Worm (Caenorhabditis elegans) whole organism, L4/young adult: Measurements from ENCODE around the gene F13H10.3.

ENCODE experiments used
- W03F9.2 ChIP-seq: fragments of 150-350 bp; optimal IDR thresholded peaks from 2 replicates; lab custom pipeline; 2014; ENCODE audit warnings: missing biosample characterization, missing genetic modification characterization
- dao-5 ChIP-seq: sonication (generic microtip); optimal IDR thresholded peaks from 2 replicates; lab custom pipeline; 2016; ENCODE audit warnings: missing genotype, missing genetic modification characterization, moderate library complexity, missing compliant biosample characterization
- him-1 ChIP-seq: sonication (generic microtip); optimal IDR thresholded peaks from 2 replicates; lab custom pipeline; 2016; ENCODE audit warnings: missing genotype, missing genetic modification reagents, missing genetic modification characterization, missing compliant biosample characterization

Gene F13H10.3

DNA sequence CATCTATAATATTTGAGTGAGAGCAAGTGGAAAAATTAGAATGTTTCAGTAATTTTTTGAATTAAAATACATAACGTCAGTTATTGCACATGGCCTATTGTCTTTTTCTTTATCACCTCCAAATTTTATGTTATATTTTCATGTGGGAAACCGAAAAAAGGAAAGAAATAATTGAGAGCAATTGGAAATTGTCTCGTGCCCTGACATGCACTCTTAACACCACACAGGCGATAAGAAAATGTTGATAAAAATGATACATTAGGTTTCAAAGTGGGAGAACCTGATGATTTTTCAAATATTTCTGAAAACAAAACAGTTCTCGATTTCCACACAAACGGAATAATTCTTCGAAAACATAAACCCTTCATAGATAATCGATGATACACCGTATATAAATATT is at the start of gene F13H10.3:
TSS of gene F13H10.3 (minus strand) at position 73 of the 400 bp plus-strand sequence.
- TF ChIP-seq dao-5 (tag; lab: Kevin White, UChicago) (no peak), W03F9.2 (tag; lab: Kevin White, UChicago) (no peak), him-1 (tag; lab: Kevin White, UChicago) (no peak)

DNA sequence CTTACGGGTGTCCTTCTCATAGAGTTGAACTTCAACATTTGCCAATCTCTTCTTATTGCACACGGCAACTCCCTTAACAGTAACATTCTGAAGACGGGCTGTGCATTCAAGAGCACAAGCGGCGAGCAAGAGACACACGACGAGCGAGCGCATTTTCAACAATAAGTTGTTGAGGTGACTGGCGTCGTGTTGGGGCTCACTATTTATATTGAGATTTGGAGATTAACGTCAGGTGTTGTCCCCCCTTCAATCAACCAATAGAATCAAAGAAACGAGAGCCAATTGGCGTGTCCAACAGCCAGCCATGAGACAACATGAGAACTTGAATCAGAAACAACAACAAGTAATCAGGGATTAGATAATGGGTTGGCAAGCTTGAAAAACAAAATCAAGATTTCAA is 48.2 kb upstream of the F13H10.3 start, which contains the start of gene ttr-16:
TSS of gene ttr-16 (minus strand) at position 176 of the 400 bp plus-strand sequence.
- TF ChIP-seq him-1 (tag; lab: Kevin White, UChicago) (no peak), W03F9.2 (tag; lab: Kevin White, UChicago) (no peak), dao-5 (tag; lab: Kevin White, UChicago) (no peak)

DNA sequence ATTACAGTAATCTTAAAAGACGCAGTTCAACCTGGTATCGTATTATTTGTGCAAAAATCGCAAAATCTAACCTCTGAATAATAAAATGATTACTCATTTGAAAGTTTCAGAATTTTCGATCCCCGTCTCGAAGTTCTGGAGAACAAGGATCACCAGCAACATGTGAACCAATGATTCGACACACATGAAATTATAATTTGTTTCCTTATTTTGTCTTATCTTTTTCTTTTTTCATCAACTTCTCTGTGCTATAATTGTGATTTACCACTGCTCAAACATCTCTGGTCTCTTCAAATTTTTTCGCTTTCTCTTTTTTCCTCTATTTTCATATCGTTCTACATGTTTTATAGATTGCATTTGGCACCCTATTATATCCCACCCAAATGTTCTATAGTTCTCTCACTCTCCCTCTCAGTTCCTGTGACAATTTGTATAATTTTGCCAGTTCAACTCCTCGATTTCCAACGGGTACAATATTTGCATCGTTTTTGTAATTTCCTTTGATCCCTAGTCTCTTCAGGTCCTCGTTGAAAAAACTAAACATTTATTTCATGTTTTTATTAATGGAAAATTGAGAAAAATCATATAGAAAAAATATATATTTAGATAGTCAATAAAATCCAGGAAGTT is 47.3 kb upstream of the F13H10.3 start:
- TF ChIP-seq him-1 (tag; lab: Kevin White, UChicago) (no peak), dao-5 (tag; lab: Kevin White, UChicago) (no peak), W03F9.2 (tag; lab: Kevin White, UChicago) (no peak)

DNA sequence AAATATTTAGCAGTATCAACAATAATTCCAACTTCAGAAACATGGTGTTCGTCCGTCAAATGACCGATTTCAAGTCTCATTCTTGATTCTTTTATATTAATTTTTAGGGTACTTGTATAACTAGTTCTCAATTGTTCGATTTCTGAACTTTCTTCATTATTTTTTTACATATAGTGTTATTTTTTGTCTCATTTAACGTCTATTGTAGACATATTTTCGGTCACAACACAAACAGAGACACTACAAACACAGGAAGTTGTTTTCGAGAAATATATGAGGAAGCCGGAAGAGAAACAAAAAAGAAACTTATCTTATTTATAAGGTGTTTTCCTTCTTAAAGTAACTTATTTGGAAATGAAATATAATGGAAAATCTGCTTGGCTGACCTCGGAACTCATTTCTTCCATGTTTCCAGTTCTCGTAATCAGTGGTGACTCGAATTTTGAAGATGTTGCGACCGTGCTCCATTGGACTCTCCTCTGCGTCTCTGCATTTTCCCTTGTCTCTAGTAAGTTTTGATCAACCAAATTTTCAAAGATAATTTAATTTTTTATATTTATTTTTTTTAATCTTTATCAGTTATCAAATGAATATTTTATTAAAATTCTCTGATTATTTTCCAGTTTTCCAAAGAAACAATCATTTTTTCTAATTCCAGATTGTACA is 38.0 kb upstream of the F13H10.3 start, which contains the start of the genes F36H1.12 and lin-3:
TSS of gene F36H1.12 (minus strand) at position 51 of the 666 bp plus-strand sequence.
TSS of gene lin-3 (plus strand) at position 657 of the 666 bp plus-strand sequence.
- TF ChIP-seq him-1 (tag; lab: Kevin White, UChicago) (no peak), W03F9.2 (tag; lab: Kevin White, UChicago) (no peak), dao-5 (tag; lab: Kevin White, UChicago) (no peak)

DNA sequence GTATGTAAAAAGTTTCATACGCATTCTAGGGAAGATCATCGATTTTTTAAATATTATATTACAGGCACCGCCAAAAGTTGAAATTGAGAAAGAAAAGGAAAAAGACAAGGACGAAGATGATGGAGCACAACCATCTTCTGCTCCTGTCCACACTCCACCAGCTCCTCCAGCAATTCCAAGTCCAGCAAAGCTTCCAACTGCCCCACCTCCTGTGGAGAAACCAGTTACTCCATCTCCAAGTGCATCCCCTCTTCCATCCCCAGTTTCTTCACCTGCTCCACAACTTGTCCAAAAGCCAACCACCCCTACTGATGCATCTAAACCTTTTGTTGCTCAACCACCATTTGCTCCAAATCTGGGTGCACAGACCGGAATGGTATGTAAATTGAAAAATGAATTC is 36.2 kb upstream of the F13H10.3 start:
- no peak for TF ChIP-seq him-1 (tag; lab: Kevin White, UChicago)
- no peak for TF ChIP-seq dao-5 (tag; lab: Kevin White, UChicago)
- TF ChIP-seq W03F9.2 (tag; lab: Kevin White, UChicago): no peak

DNA sequence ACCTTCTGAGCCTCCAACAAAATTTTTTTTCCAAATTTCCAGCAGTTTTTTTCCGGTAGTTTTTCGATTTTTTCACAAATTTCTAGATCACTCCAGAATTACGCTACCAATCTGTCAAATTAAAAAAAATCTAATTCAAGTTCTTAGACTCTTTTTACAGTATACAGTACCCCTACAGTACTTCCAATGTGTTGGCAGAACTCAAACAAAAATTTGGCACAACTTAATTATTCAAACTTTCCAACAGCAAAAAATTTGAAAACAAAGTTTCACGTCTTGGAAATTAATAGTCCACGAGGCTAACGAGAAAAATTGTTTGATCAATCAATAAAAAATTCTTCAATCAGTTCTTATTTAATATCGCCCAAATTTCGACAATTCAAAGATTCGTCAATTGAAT is 34.1 kb upstream of the F13H10.3 start, which contains the start of gene F36H1.3:
TSS of gene F36H1.3 (plus strand) at position 323 of the 400 bp plus-strand sequence.
- TF ChIP-seq W03F9.2 (tag; lab: Kevin White, UChicago): no peak
- no peak for TF ChIP-seq dao-5 (tag; lab: Kevin White, UChicago)
- no peak for TF ChIP-seq him-1 (tag; lab: Kevin White, UChicago)

DNA sequence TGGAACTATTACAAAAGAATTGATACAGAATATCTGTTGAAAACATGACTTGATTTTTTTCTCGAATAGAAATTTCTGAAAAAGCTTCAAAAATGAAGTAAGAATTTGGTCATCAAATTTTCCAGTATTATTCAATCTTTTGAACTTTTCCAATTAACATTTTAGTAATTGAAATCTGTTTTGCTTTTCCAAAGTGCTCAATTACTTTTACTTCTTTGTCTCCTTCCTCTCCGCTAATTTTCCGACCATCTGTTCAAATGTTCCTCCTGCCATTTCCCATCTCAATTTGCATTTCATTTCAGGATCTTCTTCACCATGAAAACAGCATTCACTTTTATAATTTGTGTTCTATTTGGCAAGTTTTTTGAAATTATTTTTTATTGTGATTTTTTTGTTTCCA is 33.1 kb upstream of the F13H10.3 start, which contains the start of gene F36H1.11:
TSS of gene F36H1.11 (plus strand) at position 301 of the 400 bp plus-strand sequence.
- TF ChIP-seq W03F9.2 (tag; lab: Kevin White, UChicago) (no peak), him-1 (tag; lab: Kevin White, UChicago) (no peak), dao-5 (tag; lab: Kevin White, UChicago) (no peak)

DNA sequence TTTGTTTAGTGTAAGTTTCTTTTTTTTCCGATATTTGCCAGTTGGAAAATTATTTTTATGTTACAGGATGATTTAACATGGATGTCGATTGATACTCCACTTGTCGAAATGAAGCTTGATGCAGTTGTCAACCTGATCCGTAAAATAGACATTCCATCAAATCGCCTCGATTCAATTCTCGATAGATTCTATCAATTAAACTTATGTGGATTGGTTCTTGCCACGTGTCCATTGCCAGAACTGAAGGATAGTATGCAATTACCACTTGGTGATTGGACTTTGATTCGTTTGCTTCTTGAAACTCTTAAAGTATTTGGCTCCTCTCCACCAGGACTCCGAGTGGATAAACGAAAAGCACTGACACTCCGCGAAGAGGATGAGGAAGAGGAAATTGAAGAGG is 28.6 kb upstream of the F13H10.3 start:
- TF ChIP-seq W03F9.2 (tag; lab: Kevin White, UChicago) (no peak), dao-5 (tag; lab: Kevin White, UChicago) (no peak), him-1 (tag; lab: Kevin White, UChicago) (no peak)

DNA sequence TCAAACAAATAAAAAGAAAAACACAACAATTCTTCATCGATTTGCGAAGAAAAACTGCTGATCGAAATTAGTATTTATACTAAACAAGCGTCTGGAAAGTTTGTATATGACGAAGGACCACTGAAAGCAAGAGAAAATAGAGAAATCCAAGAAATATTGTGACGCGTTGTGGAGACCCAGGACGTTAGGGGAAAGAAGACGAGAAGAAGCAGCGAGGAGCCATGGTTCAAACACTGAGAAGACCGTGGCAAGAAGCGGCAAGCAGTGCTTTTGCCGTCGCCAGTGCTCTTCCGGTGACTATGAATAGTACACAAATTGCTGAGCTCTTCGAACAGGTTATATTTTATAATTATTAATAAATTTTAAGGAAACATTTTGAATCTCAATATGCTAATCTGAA is 22.9 kb upstream of the F13H10.3 start:
- TF ChIP-seq W03F9.2 (tag; lab: Kevin White, UChicago) (no peak), him-1 (tag; lab: Kevin White, UChicago) (no peak), dao-5 (tag; lab: Kevin White, UChicago) (no peak)

DNA sequence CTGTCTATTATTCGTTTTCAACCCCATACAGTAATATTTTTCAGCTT is 22.7 kb upstream of the F13H10.3 start, which contains the start of gene kdin-1:
TSS of gene kdin-1 (plus strand) at position 38 of the 47 bp plus-strand sequence.
- TF ChIP-seq dao-5 (tag; lab: Kevin White, UChicago): no peak
- no peak for TF ChIP-seq him-1 (tag; lab: Kevin White, UChicago)
- no peak for TF ChIP-seq W03F9.2 (tag; lab: Kevin White, UChicago)

DNA sequence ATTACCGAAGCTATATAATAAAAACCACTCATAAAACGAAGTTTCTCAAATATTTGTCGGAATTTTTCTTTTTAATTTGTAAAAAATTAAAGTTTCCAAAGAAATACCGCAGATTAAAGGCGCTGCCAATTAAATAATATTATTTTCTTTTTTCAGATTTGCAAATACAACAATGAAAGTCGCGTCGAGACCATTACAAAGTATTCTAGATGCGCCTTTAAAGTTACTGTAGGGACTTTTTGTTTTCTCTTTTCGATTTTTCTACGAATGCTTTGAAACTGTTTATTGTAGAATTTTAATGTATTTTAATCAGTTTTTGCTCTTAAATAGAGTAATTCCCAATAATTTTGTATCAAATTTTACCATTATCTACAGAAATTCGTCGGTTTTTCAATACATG is 22.5 kb upstream of the F13H10.3 start:
- no peak for TF ChIP-seq him-1 (tag; lab: Kevin White, UChicago)
- no peak for TF ChIP-seq dao-5 (tag; lab: Kevin White, UChicago)
- TF ChIP-seq W03F9.2 (tag; lab: Kevin White, UChicago): no peak

DNA sequence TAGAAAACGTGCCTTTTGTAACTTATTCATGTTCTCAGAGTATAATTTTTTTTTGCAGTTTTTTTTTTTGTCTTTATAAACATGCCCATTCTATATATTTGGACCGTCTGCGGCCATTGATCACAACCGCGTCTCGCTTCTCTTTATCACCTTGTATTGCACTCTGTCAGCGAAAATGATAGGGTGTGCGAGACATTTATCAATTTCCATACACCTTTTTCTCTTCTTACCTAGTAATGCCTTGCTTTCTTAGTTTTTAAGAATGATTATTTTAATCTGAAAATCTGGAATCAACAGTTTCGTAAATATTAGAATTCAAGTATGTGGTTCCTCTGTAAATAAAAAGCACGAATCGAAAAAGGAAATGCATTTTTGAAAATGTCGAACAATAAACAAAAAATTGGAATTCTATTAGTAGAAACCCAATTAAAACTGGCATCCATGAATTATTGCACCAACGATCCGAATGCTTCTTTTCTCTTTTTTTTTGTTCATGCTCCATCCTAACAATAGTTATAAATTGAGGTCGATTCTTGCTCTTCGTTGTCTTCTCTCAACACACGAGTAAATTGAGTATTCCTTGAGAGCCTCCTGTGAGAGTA is 21.5 kb upstream of the F13H10.3 start:
- TF ChIP-seq him-1 (tag; lab: Kevin White, UChicago) (no peak), W03F9.2 (tag; lab: Kevin White, UChicago) (no peak), dao-5 (tag; lab: Kevin White, UChicago) (no peak)

DNA sequence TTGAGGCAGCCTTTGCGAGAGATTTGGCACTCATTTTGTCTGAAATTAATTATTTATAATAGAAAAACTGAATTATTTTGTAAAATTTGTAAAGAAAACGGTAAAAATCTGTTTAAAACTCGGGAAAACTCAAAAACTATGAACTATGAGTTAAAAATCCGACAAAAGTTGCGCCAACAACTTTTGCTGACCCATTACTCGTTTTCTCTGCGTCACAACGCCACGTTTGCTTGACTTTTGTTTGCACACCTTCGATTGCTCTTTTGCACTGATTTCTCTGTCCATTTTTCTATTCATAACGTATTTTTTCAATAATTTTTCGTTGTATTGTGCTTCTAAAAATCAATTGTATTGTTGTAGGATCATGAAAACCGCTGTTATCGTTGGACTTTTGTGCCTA is 20.5 kb upstream of the F13H10.3 start, which contains the start of gene fkb-1:
TSS of gene fkb-1 (plus strand) at position 361 of the 400 bp plus-strand sequence.
- TF ChIP-seq him-1 (tag; lab: Kevin White, UChicago): no peak
- peak; percentile 71 for TF ChIP-seq W03F9.2 (tag; lab: Kevin White, UChicago)
